Fruit fly (Drosophila melanogaster) whole organism, prepupa: ENCODE data around the gene ru.

Experiments used
- CG3919 ChIP-seq: fragments of 200-800 bp; sonication (Bioruptor generic); optimal IDR thresholded peaks from 3 replicates; lab custom pipeline; 2016; ENCODE audit warnings: missing biosample characterization, missing genetic modification characterization
- CG6163 ChIP-seq: fragments of 200-800 bp; sonication (Bioruptor generic); IDR thresholded peaks from 3 replicates; pipeline ENCODE4 v1.3.6; 2022; ENCODE audit warnings: missing biosample characterization, missing genetic modification characterization
- CG8119 ChIP-seq: fragments of 200-800 bp; sonication (Bioruptor generic); IDR thresholded peaks from 3 replicates; pipeline ENCODE4 v1.3.6; 2022; ENCODE audit warnings: missing biosample characterization, missing genetic modification characterization
- Eip78C ChIP-seq: fragments of 200-800 bp; sonication (Bioruptor generic); peaks from one replicate; lab custom pipeline; 2016; ENCODE audit warnings: missing biosample characterization, missing genetic modification characterization
- Hr38 ChIP-seq: sonication (Bioruptor generic); optimal IDR thresholded peaks from 2 replicates; lab custom pipeline; 2016; ENCODE audit warnings: missing biosample characterization, missing genetic modification characterization
- Hr4 ChIP-seq: fragments of 200-800 bp; sonication (Bioruptor generic); optimal IDR thresholded peaks from 3 replicates; lab custom pipeline; 2016; ENCODE audit warnings: missing biosample characterization, missing genetic modification characterization
- Lpt ChIP-seq: fragments of 200-800 bp; sonication (Bioruptor generic); optimal IDR thresholded peaks from 3 replicates; lab custom pipeline; 2016; ENCODE audit warnings: missing biosample characterization, missing genetic modification characterization
- Sox15 ChIP-seq: fragments of 200-800 bp; sonication (Bioruptor generic); optimal IDR thresholded peaks from 3 replicates; lab custom pipeline; 2016; ENCODE audit warnings: missing biosample characterization, missing genetic modification characterization
- net ChIP-seq: fragments of 200-800 bp; sonication (Bioruptor generic); optimal IDR thresholded peaks from 3 replicates; lab custom pipeline; 2016; ENCODE audit warnings: missing biosample characterization, missing genetic modification characterization

- peak; percentile 94 for TF ChIP-seq CG6163 (GFP tag; lab: Robert Waterston, UW)
- TF ChIP-seq Sox15 (GFP tag; lab: Kevin White, UChicago) = peak; percentile 33
- no peak for TF ChIP-seq Hr38 (GFP tag; lab: Kevin White, UChicago)
- peak; percentile 96 for TF ChIP-seq Eip78C (GFP tag; lab: Kevin White, UChicago)
- TF ChIP-seq Lpt (GFP tag; lab: Kevin White, UChicago) = peak; percentile 74
- TF ChIP-seq CG8119 = peak; percentile 80
- peak; percentile 72 for TF ChIP-seq net (GFP tag; lab: Kevin White, UChicago)
- TF ChIP-seq Hr4 (GFP tag; lab: Kevin White, UChicago) = peak; percentile 80
- TF ChIP-seq CG3919 (GFP tag; lab: Kevin White, UChicago) = peak; percentile 88
These were observed 21.8 kb downstream of the ru start for dm6 chr3L:1391993-1392952.
